Worm (Caenorhabditis elegans) whole organism, L4 larva: ENCODE measurements around the gene T28D6.6.

Source experiments
- D1046.2 ChIP-seq: fragments of 200-800 bp; sonication (Bioruptor generic); IDR thresholded peaks from 2 replicates; pipeline ENCODE4 v1.3.6; 2022; ENCODE audit warnings: missing genetic modification characterization, missing compliant biosample characterization
- F10B5.3 ChIP-seq: sonication (generic microtip); optimal IDR thresholded peaks from 2 replicates; lab custom pipeline; 2016; ENCODE audit warnings: mild to moderate bottlenecking, missing genetic modification characterization, missing compliant biosample characterization
- R02D3.7 ChIP-seq: fragments of 150-350 bp; sonication (generic microtip); optimal IDR thresholded peaks from 3 replicates; lab custom pipeline; 2014; ENCODE audit warnings: missing biosample characterization, missing genetic modification characterization
- T20F7.1 ChIP-seq: fragments of 200-800 bp; sonication (Bioruptor generic); optimal IDR thresholded peaks from 2 replicates; lab custom pipeline; 2018; ENCODE audit warnings: mild to moderate bottlenecking, missing genetic modification characterization, missing compliant biosample characterization
- Y105C5A.15 ChIP-seq: fragments of 200-800 bp; sonication (Bioruptor generic); IDR thresholded peaks from 2 replicates; pipeline ENCODE4 v1.3.6; 2022; ENCODE audit warnings: missing genetic modification characterization, missing compliant biosample characterization
- Y5F2A.4 ChIP-seq: fragments of 200-800 bp; sonication (Bioruptor generic); optimal IDR thresholded peaks from 2 replicates; lab custom pipeline; 2018; ENCODE audit warnings: mild to moderate bottlenecking, missing genetic modification characterization, missing compliant biosample characterization
- ZK337.2 ChIP-seq: fragments of 200-800 bp; sonication (Bioruptor generic); IDR thresholded peaks from 2 replicates; pipeline ENCODE4 v1.3.6; 2022; ENCODE audit warnings: missing genetic modification reagents, missing genetic modification characterization, missing compliant biosample characterization
- ZK546.5 ChIP-seq, 2 experiments: sonication (generic microtip); optimal IDR thresholded peaks; 2 replicates each; lab custom pipeline; 2017; ENCODE audit warnings: missing biosample characterization in 2 of 2, missing genetic modification characterization in 2 of 2
- aha-1 ChIP-seq: fragments of 150-350 bp; peaks from one replicate; lab custom pipeline; 2014; ENCODE audit warnings: missing biosample characterization, missing genetic modification characterization
- ama-1 ChIP-seq: fragments of 150-350 bp; optimal IDR thresholded peaks from 2 replicates; lab custom pipeline; 2014; ENCODE audit warnings: inconsistent platforms, mixed read lengths
- arid-1 ChIP-seq: fragments of 200-800 bp; sonication (Bioruptor generic); conservative IDR thresholded peaks from 2 replicates; pipeline ENCODE4 v1.3.6; 2022; ENCODE audit warnings: missing genetic modification reagents, missing genetic modification characterization, missing compliant biosample characterization
- ceh-32 ChIP-seq: sonication (generic microtip); optimal IDR thresholded peaks from 2 replicates; lab custom pipeline; 2016; ENCODE audit warnings: mild to moderate bottlenecking, missing genetic modification characterization, missing compliant biosample characterization; ENCODE audit not compliant: poor library complexity
- daf-12 ChIP-seq: fragments of 150-350 bp; optimal IDR thresholded peaks from 2 replicates; lab custom pipeline; 2014; ENCODE audit warnings: missing biosample characterization, missing genetic modification reagents, missing genetic modification characterization
- daf-16 ChIP-seq, 3 experiments: sonication (generic microtip); optimal IDR thresholded peaks; 2 replicates each; lab custom pipeline; 2016 to 2017; ENCODE audit warnings: missing genetic modification characterization in 3 of 3, missing genetic modification reagents in 3 of 3, mild to moderate bottlenecking in 2 of 3, missing compliant biosample characterization in 2 of 3, missing biosample characterization in 1 of 3, moderate library complexity in 1 of 3
- daf-19 ChIP-seq: fragments of 200-800 bp; sonication (Bioruptor generic); conservative IDR thresholded peaks from 2 replicates; pipeline ENCODE4 v1.3.6; 2022; ENCODE audit warnings: missing genetic modification characterization, missing compliant biosample characterization
- dmd-8 ChIP-seq: fragments of 200-800 bp; sonication (Bioruptor generic); IDR thresholded peaks from 2 replicates; pipeline ENCODE4 v1.3.6; 2022; ENCODE audit warnings: missing genetic modification characterization, missing compliant biosample characterization
- duxl-1 ChIP-seq: sonication (generic microtip); optimal IDR thresholded peaks from 2 replicates; lab custom pipeline; 2016; ENCODE audit warnings: mild to moderate bottlenecking, missing genetic modification characterization, moderate library complexity, missing compliant biosample characterization; ENCODE audit not compliant: poor library complexity
- dve-1 ChIP-seq: sonication (generic microtip); optimal IDR thresholded peaks from 2 replicates; lab custom pipeline; 2017; ENCODE audit warnings: antibody characterized with exemption, mild to moderate bottlenecking, missing genetic modification characterization, missing compliant biosample characterization; ENCODE audit not compliant: insufficient read depth
- egl-27 ChIP-seq: sonication (generic microtip); optimal IDR thresholded peaks from 3 replicates; lab custom pipeline; 2017; ENCODE audit warnings: missing biosample characterization, missing genetic modification reagents, missing genetic modification characterization
- fkh-10 ChIP-seq: fragments of 150-350 bp; optimal IDR thresholded peaks from 2 replicates; lab custom pipeline; 2014; ENCODE audit warnings: missing biosample characterization, missing genetic modification reagents, missing genetic modification characterization
- gei-8 ChIP-seq: fragments of 200-800 bp; sonication (Bioruptor generic); optimal IDR thresholded peaks from 2 replicates; lab custom pipeline; 2018; ENCODE audit warnings: mild to moderate bottlenecking, missing genetic modification characterization, missing compliant biosample characterization
- hif-1 ChIP-seq, 2 experiments: sonication (generic microtip); optimal IDR thresholded peaks; 2 replicates each; lab custom pipeline; 2016 to 2017; ENCODE audit warnings: missing compliant biosample characterization in 2 of 2, missing genetic modification characterization in 2 of 2, missing genetic modification reagents in 2 of 2, missing genotype in 2 of 2, mild to moderate bottlenecking in 1 of 2
- hlh-11 ChIP-seq: fragments of 200-800 bp; sonication (Bioruptor generic); optimal IDR thresholded peaks from 2 replicates; lab custom pipeline; 2018; ENCODE audit warnings: mild to moderate bottlenecking, missing genetic modification characterization, missing compliant biosample characterization
- hlh-30 ChIP-seq: sonication (generic microtip); optimal IDR thresholded peaks from 2 replicates; lab custom pipeline; 2017; ENCODE audit warnings: antibody characterized with exemption, mild to moderate bottlenecking, missing genetic modification characterization, missing compliant biosample characterization; ENCODE audit not compliant: insufficient read depth
- hmg-1.1 ChIP-seq: fragments of 200-800 bp; sonication (Bioruptor generic); IDR thresholded peaks from 2 replicates; pipeline ENCODE4 v1.3.6; 2022; ENCODE audit warnings: missing genetic modification reagents, missing genetic modification characterization, missing compliant biosample characterization
- lim-7 ChIP-seq: fragments of 200-800 bp; sonication (Bioruptor generic); IDR thresholded peaks from 2 replicates; pipeline ENCODE4 v1.3.6; 2022; ENCODE audit warnings: missing genetic modification characterization, missing compliant biosample characterization
- lin-38 ChIP-seq: fragments of 200-800 bp; sonication (Bioruptor generic); IDR thresholded peaks from 2 replicates; pipeline ENCODE4 v1.3.6; 2022; ENCODE audit warnings: missing genetic modification reagents, missing genetic modification characterization, missing compliant biosample characterization
- lin-39 ChIP-seq: fragments of 150-350 bp; optimal IDR thresholded peaks from 2 replicates; lab custom pipeline; 2014; ENCODE audit warnings: missing biosample characterization, missing genetic modification reagents, missing genetic modification characterization
- lir-3 ChIP-seq: sonication (generic microtip); optimal IDR thresholded peaks from 2 replicates; lab custom pipeline; 2016; ENCODE audit warnings: mild to moderate bottlenecking, missing genetic modification characterization, missing compliant biosample characterization
- madf-9 ChIP-seq: fragments of 200-800 bp; sonication (Bioruptor generic); conservative IDR thresholded peaks from 2 replicates; pipeline ENCODE4 v1.3.6; 2022; ENCODE audit warnings: missing genetic modification reagents, missing genetic modification characterization, missing compliant biosample characterization
- mdt-29 ChIP-seq: fragments of 200-800 bp; sonication (Bioruptor generic); IDR thresholded peaks from 2 replicates; pipeline ENCODE4 v1.3.6; 2022; ENCODE audit warnings: missing genetic modification reagents, missing genetic modification characterization, missing compliant biosample characterization
- mep-1 ChIP-seq: fragments of 150-350 bp; sonication (generic microtip); optimal IDR thresholded peaks from 3 replicates; lab custom pipeline; 2014; ENCODE audit warnings: missing biosample characterization, missing genetic modification characterization
- mes-2 ChIP-seq: sonication (generic microtip); optimal IDR thresholded peaks from 2 replicates; lab custom pipeline; 2016; ENCODE audit warnings: missing genotype, mild to moderate bottlenecking, missing genetic modification characterization, missing compliant biosample characterization; ENCODE audit not compliant: poor library complexity, severe bottlenecking
- mxl-2 ChIP-seq: fragments of 200-800 bp; sonication (Bioruptor generic); conservative IDR thresholded peaks from 2 replicates; pipeline ENCODE4 v1.3.6; 2022; ENCODE audit warnings: missing genetic modification reagents, missing genetic modification characterization, missing compliant biosample characterization
- nhr-10 ChIP-seq: fragments of 150-350 bp; optimal IDR thresholded peaks from 2 replicates; lab custom pipeline; 2014; ENCODE audit warnings: missing biosample characterization, missing genetic modification characterization
- nhr-11 ChIP-seq: fragments of 150-350 bp; optimal IDR thresholded peaks from 2 replicates; lab custom pipeline; 2014; ENCODE audit warnings: missing biosample characterization, missing genetic modification characterization
- nhr-237 ChIP-seq: sonication (generic microtip); optimal IDR thresholded peaks from 2 replicates; lab custom pipeline; 2017; ENCODE audit warnings: missing biosample characterization, missing genetic modification characterization
- nhr-25 ChIP-seq: sonication (generic microtip); optimal IDR thresholded peaks from 2 replicates; lab custom pipeline; 2017; ENCODE audit warnings: missing genetic modification characterization, mild to moderate bottlenecking, missing compliant biosample characterization, antibody characterized with exemption, moderate library complexity, borderline replicate concordance; ENCODE audit not compliant: insufficient read depth
- nhr-42 ChIP-seq: fragments of 200-800 bp; sonication (Bioruptor generic); IDR thresholded peaks from 2 replicates; pipeline ENCODE4 v1.3.6; 2022; ENCODE audit warnings: missing genetic modification characterization, missing compliant biosample characterization
- nhr-6 ChIP-seq: fragments of 150-350 bp; optimal IDR thresholded peaks from 2 replicates; lab custom pipeline; 2014; ENCODE audit warnings: missing biosample characterization, missing genetic modification characterization
- nhr-76 ChIP-seq: fragments of 150-350 bp; optimal IDR thresholded peaks from 2 replicates; lab custom pipeline; 2014; ENCODE audit warnings: missing biosample characterization, missing genetic modification characterization
- nhr-77 ChIP-seq: fragments of 150-350 bp; optimal IDR thresholded peaks from 2 replicates; lab custom pipeline; 2014; ENCODE audit warnings: missing biosample characterization, missing genetic modification characterization
- pha-4 ChIP-seq, 2 experiments: fragments of 150-350 bp in 1 of 2; fragments of 200-800 bp in 1 of 2; sonication (Bioruptor generic) in 1 of 2; IDR thresholded peaks in 1 of 2; optimal IDR thresholded peaks in 1 of 2; 2 replicates each; pipeline versions ENCODE4 v1.3.6 to Lab custom; 2014 to 2022; ENCODE audit warnings: missing genetic modification characterization in 2 of 2, missing genetic modification reagents in 2 of 2, missing biosample characterization in 1 of 2, missing compliant biosample characterization in 1 of 2
- php-3 ChIP-seq: fragments of 200-800 bp; sonication (Bioruptor generic); IDR thresholded peaks from 2 replicates; pipeline ENCODE4 v1.3.6; 2022; ENCODE audit warnings: missing genetic modification reagents, missing genetic modification characterization, missing compliant biosample characterization
- pqm-1 ChIP-seq: sonication (generic microtip); optimal IDR thresholded peaks from 2 replicates; lab custom pipeline; 2017; ENCODE audit warnings: missing biosample characterization, missing genetic modification characterization
- sdz-12 ChIP-seq: fragments of 200-800 bp; sonication (Bioruptor generic); optimal IDR thresholded peaks from 2 replicates; lab custom pipeline; 2018; ENCODE audit warnings: mild to moderate bottlenecking, missing genetic modification characterization, missing compliant biosample characterization
- unc-62 ChIP-seq, 3 experiments: fragments of 150-350 bp in 1 of 3; sonication (generic microtip); optimal IDR thresholded peaks in 2 of 3; peaks in 1 of 3; 1 replicate in 1 of 3; 2 replicates in 2 of 3; lab custom pipeline; 2014 to 2017; ENCODE audit warnings: missing biosample characterization in 3 of 3, missing genetic modification characterization in 3 of 3, missing genetic modification reagents in 3 of 3, missing genotype in 1 of 3
- zfp-2 ChIP-seq: sonication (generic microtip); optimal IDR thresholded peaks from 2 replicates; lab custom pipeline; 2016; ENCODE audit warnings: mild to moderate bottlenecking, missing genetic modification characterization, missing compliant biosample characterization
- zip-2 ChIP-seq: fragments of 150-350 bp; optimal IDR thresholded peaks from 2 replicates; lab custom pipeline; 2014; ENCODE audit warnings: missing biosample characterization, missing genetic modification characterization

Gene T28D6.6

DNA sequence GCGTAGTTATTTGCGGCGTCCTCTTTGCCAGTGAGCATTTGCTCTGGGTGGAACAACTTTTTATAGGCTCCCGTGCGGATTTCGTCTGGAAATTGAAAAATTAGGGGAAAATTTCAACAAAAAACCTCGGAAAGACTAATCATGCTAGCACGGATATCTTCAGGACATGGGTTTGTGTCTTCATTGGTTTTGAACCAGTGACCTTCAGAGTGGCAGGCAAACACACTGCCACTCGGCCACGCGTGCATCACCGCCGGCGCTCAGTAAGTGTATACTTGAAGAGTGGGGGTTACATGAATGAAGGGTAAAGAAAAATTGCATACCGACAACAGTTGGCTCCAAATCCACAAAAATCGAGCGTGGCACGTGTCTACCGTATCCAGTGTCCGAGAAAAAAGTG lies 28.3 kb upstream of the T28D6.6 start (continued):
- no peak for TF ChIP-seq ZK546.5 (tag; optimal IDR thresholded peaks at IDR 0.05; lab: Kevin White, UChicago)
- TF ChIP-seq mxl-2 (GFP tag; lab: Robert Waterston, UW) = peak; percentile 81; the same call in 1 of the 2 replicates
- peak; percentile 90 for TF ChIP-seq D1046.2 (GFP tag; lab: Robert Waterston, UW)
- peak; percentile 18 for TF ChIP-seq nhr-11 (tag; lab: Kevin White, UChicago)
- TF ChIP-seq nhr-6 (tag; lab: Kevin White, UChicago) = peak; percentile 8
- no peak for TF ChIP-seq mdt-29 (GFP tag; lab: Robert Waterston, UW)
- no peak for TF ChIP-seq nhr-25 (tag; lab: Kevin White, UChicago)
- TF ChIP-seq unc-62 (GFP tag; optimal IDR thresholded peaks at IDR 0.05 in 1 of 2; lab: Kevin White, UChicago) = peak in 1 of 2 experiments; percentile 83
- no peak for TF ChIP-seq unc-62 (tag; optimal IDR thresholded peaks at IDR 0.05; lab: Kevin White, UChicago)
- TF ChIP-seq nhr-42 (GFP tag; lab: Robert Waterston, UW) = no peak; the same call in 1 of the 2 replicates
- TF ChIP-seq hlh-30 = no peak
- peak; percentile 95 for TF ChIP-seq aha-1 (tag; lab: Kevin White, UChicago)
- no peak for TF ChIP-seq pqm-1 (tag; lab: Kevin White, UChicago)
- TF ChIP-seq pha-4 (GFP tag; IDR thresholded peaks at IDR 0.05; lab: Robert Waterston, UW) = peak; percentile 75; the same call in 1 of the 2 replicates
- TF ChIP-seq pha-4 (tag; optimal IDR thresholded peaks at IDR 0.05; lab: Kevin White, UChicago) = no peak
- no peak for TF ChIP-seq php-3 (GFP tag; lab: Robert Waterston, UW)
- TF ChIP-seq dmd-8 (GFP tag; lab: Robert Waterston, UW) = peak; percentile 88
- no peak for TF ChIP-seq T20F7.1 (GFP tag; lab: Kevin White, UChicago)
- no peak for TF ChIP-seq R02D3.7 (tag; lab: Kevin White, UChicago)
- TF ChIP-seq nhr-10 = no peak
- TF ChIP-seq daf-19 (GFP tag; lab: Robert Waterston, UW) = no peak; the same call in none of the 2 replicates
- TF ChIP-seq lim-7 (GFP tag; lab: Robert Waterston, UW) = peak; percentile 94
- TF ChIP-seq Y5F2A.4 (GFP tag; lab: Kevin White, UChicago) = peak; percentile 69
- TF ChIP-seq hlh-11 (tag; lab: Kevin White, UChicago) = peak; percentile 59
- peak; percentile 84 for TF ChIP-seq gei-8 (GFP tag; lab: Kevin White, UChicago)
- peak; percentile 61 for TF ChIP-seq dve-1
- peak; percentile 49 for TF ChIP-seq mep-1
- TF ChIP-seq F10B5.3 (tag; lab: Kevin White, UChicago) = no peak
- no peak for TF ChIP-seq Y105C5A.15 (GFP tag; lab: Robert Waterston, UW)
- peak; percentile 26 to 30 for TF ChIP-seq daf-16 (GFP tag; optimal IDR thresholded peaks at IDR 0.05; lab: Kevin White, UChicago)
- peak; percentile 28 for TF ChIP-seq daf-16 (tag; optimal IDR thresholded peaks at IDR 0.05; lab: Kevin White, UChicago)
- TF ChIP-seq nhr-76 = no peak
- TF ChIP-seq hif-1 (tag; optimal IDR thresholded peaks at IDR 0.05; lab: Kevin White, UChicago) = peak in 1 of 2 experiments; percentile 39
- TF ChIP-seq egl-27 (tag; lab: Kevin White, UChicago) = no peak
- TF ChIP-seq lir-3 = peak; percentile 59
- no peak for TF ChIP-seq nhr-237 (tag; lab: Kevin White, UChicago)
- TF ChIP-seq duxl-1 (tag; lab: Kevin White, UChicago) = peak; percentile 22
- TF ChIP-seq madf-9 = peak; percentile 64; the same call in 1 of the 2 replicates
- TF ChIP-seq lin-38 (GFP tag; lab: Robert Waterston, UW) = peak; percentile 79
- TF ChIP-seq sdz-12 (GFP tag; lab: Kevin White, UChicago) = peak; percentile 43
- 0 out of 2 replicates have a peak, but pooled peaks have one; percentile 52 for TF ChIP-seq arid-1 (GFP tag; lab: Robert Waterston, UW)
- no peak for TF ChIP-seq fkh-10 (GFP tag; lab: Kevin White, UChicago)
- peak; percentile 89 for TF ChIP-seq hmg-1.1 (GFP tag; lab: Robert Waterston, UW)
- TF ChIP-seq zip-2 = no peak
- TF ChIP-seq ama-1 = no peak
- TF ChIP-seq daf-12 = no peak
- TF ChIP-seq nhr-77 = no peak
- TF ChIP-seq zfp-2 (tag; lab: Kevin White, UChicago) = no peak
- TF ChIP-seq lin-39 = no peak
- TF ChIP-seq ZK337.2 (GFP tag; lab: Robert Waterston, UW) = no peak
- TF ChIP-seq ceh-32 (tag; lab: Kevin White, UChicago) = no peak
- TF ChIP-seq mes-2 (tag; lab: Kevin White, UChicago) = peak; percentile 83
